Fruit fly (Drosophila melanogaster): ENCODE measurements around the gene CG34116.
"Not testable (repeated sequence)": the region's sequence is repeated elsewhere in the genome, so short reads cannot be mapped to it uniquely, and the experiment has no call there.

CG34116 gene

dm6 chr3L:19790929-19791687, 14.7 kb downstream of the CG34116 start:
- TF ChIP-seq Dll (optimal IDR thresholded peaks at IDR 0.05): peak; percentile 89
- TF ChIP-seq pan (optimal IDR thresholded peaks at IDR 0.05): no peak
- TF ChIP-seq usp (GFP tag; optimal IDR thresholded peaks at IDR 0.05): no peak
- TF ChIP-seq EcR (GFP tag; optimal IDR thresholded peaks at IDR 0.05): no peak

DNA sequence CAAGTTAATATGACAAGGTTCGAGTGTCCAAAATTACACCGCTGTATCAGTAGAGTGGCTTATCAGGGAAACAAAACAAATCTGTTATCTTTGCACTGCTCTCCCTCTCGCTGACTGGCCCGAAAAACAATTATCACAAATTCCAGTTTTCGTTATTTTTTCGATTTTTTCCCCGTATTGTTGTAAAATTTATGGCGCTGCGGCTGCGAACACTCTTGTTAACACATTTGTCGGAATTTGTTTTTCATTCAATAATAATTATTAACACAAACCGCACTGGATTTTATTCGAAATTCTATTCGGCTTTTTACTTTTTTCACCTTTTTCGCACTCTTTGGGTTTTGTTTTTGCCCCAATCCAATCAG, 15.3 kb downstream of the CG34116 start:
- TF ChIP-seq psq (optimal IDR thresholded peaks at IDR 0.05) (no peak), CG8478 (optimal IDR thresholded peaks at IDR 0.05) (no peak), pan (optimal IDR thresholded peaks at IDR 0.05) (no peak), EcR (GFP tag; optimal IDR thresholded peaks at IDR 0.05) (no peak), usp (GFP tag; optimal IDR thresholded peaks at IDR 0.05) (no peak), Dll (optimal IDR thresholded peaks at IDR 0.05) (no peak)

DNA sequence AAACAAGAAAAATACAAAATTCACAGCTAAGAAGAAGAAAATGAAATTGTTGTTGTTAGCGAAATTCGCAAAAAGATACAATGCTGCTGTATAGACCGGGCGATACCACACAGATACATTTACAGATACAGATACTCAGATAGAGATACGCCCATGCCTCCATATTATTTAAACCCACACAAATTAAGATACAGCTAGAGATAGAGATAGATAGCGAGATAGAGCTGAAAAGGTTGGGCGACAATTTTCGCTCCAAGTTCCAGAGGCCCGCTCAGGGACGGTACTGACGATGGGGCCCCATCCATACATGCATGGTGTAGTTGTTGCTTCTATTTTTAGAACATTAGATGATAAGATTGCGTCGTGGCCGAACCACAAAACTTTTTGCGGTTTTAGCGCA, 18.2 kb downstream of the CG34116 start:
- TF ChIP-seq Dll (optimal IDR thresholded peaks at IDR 0.05) (no peak), pan (optimal IDR thresholded peaks at IDR 0.05) (no peak), EcR (GFP tag; optimal IDR thresholded peaks at IDR 0.05) (no peak), psq (optimal IDR thresholded peaks at IDR 0.05) (no peak), usp (GFP tag; optimal IDR thresholded peaks at IDR 0.05) (no peak), CG8478 (optimal IDR thresholded peaks at IDR 0.05) (no peak)

DNA sequence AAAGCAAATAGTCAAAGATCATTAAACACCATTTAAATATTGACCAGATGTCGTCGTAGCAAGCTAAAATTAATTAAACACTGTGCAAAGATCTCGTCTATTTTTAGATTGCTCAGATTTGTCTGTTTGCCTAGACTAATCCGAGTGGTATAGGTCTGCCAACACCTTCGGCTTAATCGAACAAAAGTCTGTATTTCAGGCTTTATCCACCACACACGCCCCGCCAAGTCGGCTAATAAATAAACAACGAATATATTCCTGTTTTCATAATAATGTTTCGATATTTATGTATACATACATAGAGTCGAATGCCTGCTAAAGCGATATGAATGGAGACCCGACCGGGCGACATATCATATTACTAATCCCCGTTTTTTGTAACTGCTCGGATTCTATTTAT, 27.3 kb downstream of the CG34116 start:
- TF ChIP-seq EcR (GFP tag; optimal IDR thresholded peaks at IDR 0.05): no peak

- TF ChIP-seq psq (optimal IDR thresholded peaks at IDR 0.05) (no peak), usp (GFP tag; optimal IDR thresholded peaks at IDR 0.05) (no peak), Dll (optimal IDR thresholded peaks at IDR 0.05) (no peak), CG8478 (optimal IDR thresholded peaks at IDR 0.05) (no peak), pan (optimal IDR thresholded peaks at IDR 0.05) (no peak), EcR (GFP tag; optimal IDR thresholded peaks at IDR 0.05) (no peak)
These were observed 28.4 kb downstream of the CG34116 start for dm6 chr3L:19777279-19777960.

DNA sequence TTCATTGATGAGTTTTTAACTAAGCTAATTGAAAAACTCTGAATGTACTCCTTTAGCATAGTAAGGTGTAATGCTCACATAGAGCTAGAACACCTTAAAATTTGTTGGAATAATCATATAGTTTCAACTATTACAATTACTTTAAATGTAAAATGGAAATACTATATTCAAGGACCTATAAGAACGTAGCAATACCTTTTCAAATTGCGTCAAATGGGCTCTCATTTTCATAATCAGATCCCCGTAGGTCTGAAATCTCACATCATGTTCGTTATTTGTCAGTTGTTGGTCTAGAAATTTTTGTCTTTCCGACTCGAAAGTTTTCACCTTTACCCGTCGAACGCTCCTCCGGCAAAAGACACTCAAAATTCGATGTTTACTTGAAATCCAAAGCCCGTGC, 45.7 kb downstream of the CG34116 start, which contains the start of gene Vtld:
Gene Vtld (plus strand): TSS at position 301 of the 400 bp plus-strand sequence.
- not testable (repeated sequence) for TF ChIP-seq EcR (GFP tag; optimal IDR thresholded peaks at IDR 0.05); Dll (optimal IDR thresholded peaks at IDR 0.05); usp (GFP tag; optimal IDR thresholded peaks at IDR 0.05)
